Worm (Caenorhabditis elegans) whole organism, young adult: ENCODE data around the gene zip-8.

Experiments
- B0261.1 ChIP-seq: sonication (generic microtip); optimal IDR thresholded peaks from 2 replicates; lab custom pipeline; 2016; ENCODE audit warnings: mild to moderate bottlenecking, missing genetic modification characterization, moderate library complexity, missing compliant biosample characterization
- B0336.3 ChIP-seq: fragments of 200-800 bp; sonication (Bioruptor generic); IDR thresholded peaks from 2 replicates; pipeline ENCODE4 v1.3.6; 2022; ENCODE audit warnings: missing genetic modification characterization, missing compliant biosample characterization
- C17E4.6 ChIP-seq: fragments of 200-800 bp; sonication (Bioruptor generic); IDR thresholded peaks from 2 replicates; pipeline ENCODE4 v1.3.6; 2022; ENCODE audit warnings: missing genetic modification reagents, missing genetic modification characterization, missing compliant biosample characterization
- D2030.7 ChIP-seq: fragments of 200-800 bp; sonication (Bioruptor generic); IDR thresholded peaks from 2 replicates; pipeline ENCODE4 v1.3.6; 2022; ENCODE audit warnings: missing genetic modification reagents, missing genetic modification characterization, missing compliant biosample characterization
- F22D6.2 ChIP-seq: sonication (generic microtip); optimal IDR thresholded peaks from 2 replicates; lab custom pipeline; 2016; ENCODE audit warnings: mild to moderate bottlenecking, missing genetic modification characterization, missing compliant biosample characterization
- F49E8.2 ChIP-seq: sonication (generic microtip); optimal IDR thresholded peaks from 3 replicates; lab custom pipeline; 2017; ENCODE audit warnings: missing genetic modification characterization, mild to moderate bottlenecking, missing compliant biosample characterization, antibody characterized with exemption, moderate library complexity; ENCODE audit not compliant: insufficient read depth
- F52B5.7 ChIP-seq: sonication (generic microtip); optimal IDR thresholded peaks from 2 replicates; lab custom pipeline; 2016; ENCODE audit warnings: mild to moderate bottlenecking, missing genetic modification characterization, missing compliant biosample characterization
- T07F8.4 ChIP-seq: sonication (generic microtip); optimal IDR thresholded peaks from 2 replicates; lab custom pipeline; 2016; ENCODE audit warnings: mild to moderate bottlenecking, missing genetic modification characterization, moderate library complexity, missing compliant biosample characterization
- Y53G8AR.9 ChIP-seq: fragments of 200-800 bp; sonication (Bioruptor generic); conservative IDR thresholded peaks from 2 replicates; pipeline ENCODE4 v1.3.6; 2022; ENCODE audit warnings: missing genetic modification reagents, missing genetic modification characterization, missing compliant biosample characterization
- Y56A3A.18 ChIP-seq: fragments of 200-800 bp; sonication (Bioruptor generic); IDR thresholded peaks from 2 replicates; pipeline ENCODE4 v1.3.6; 2022; ENCODE audit warnings: missing genetic modification reagents, missing genetic modification characterization, missing compliant biosample characterization
- Y79H2A.3 ChIP-seq: fragments of 200-800 bp; sonication (Bioruptor generic); conservative IDR thresholded peaks from 2 replicates; pipeline ENCODE4 v1.3.6; 2022; ENCODE audit warnings: missing genetic modification reagents, missing genetic modification characterization, missing compliant biosample characterization
- ama-1 ChIP-seq, 3 experiments: fragments of 150-350 bp in 1 of 3; sonication (generic microtip) in 2 of 3; optimal IDR thresholded peaks; 2 replicates each; lab custom pipeline; 2014 to 2018; ENCODE audit warnings: missing biosample characterization in 2 of 3, missing genetic modification characterization in 2 of 3, missing genetic modification reagents in 2 of 3
- aptf-3 ChIP-seq: fragments of 200-800 bp; sonication (Bioruptor generic); IDR thresholded peaks from 2 replicates; pipeline ENCODE4 v1.3.6; 2022; ENCODE audit warnings: missing genetic modification characterization, missing compliant biosample characterization
- atf-7 ChIP-seq: sonication (generic microtip); optimal IDR thresholded peaks from 2 replicates; lab custom pipeline; 2017; ENCODE audit warnings: mild to moderate bottlenecking, missing genetic modification characterization, missing compliant biosample characterization
- athp-1 ChIP-seq: sonication (generic microtip); optimal IDR thresholded peaks from 2 replicates; lab custom pipeline; 2017; ENCODE audit warnings: mild to moderate bottlenecking, missing genetic modification characterization, missing compliant biosample characterization
- bed-1 ChIP-seq: fragments of 200-800 bp; sonication (Bioruptor generic); IDR thresholded peaks from 2 replicates; pipeline ENCODE4 v1.3.6; 2022; ENCODE audit warnings: missing genetic modification reagents, missing genetic modification characterization, missing compliant biosample characterization
- cebp-1 ChIP-seq, 2 experiments: fragments of 200-800 bp in 1 of 2; sonication (Bioruptor generic) in 1 of 2; sonication (generic microtip) in 1 of 2; IDR thresholded peaks in 1 of 2; optimal IDR thresholded peaks in 1 of 2; 2 replicates each; pipeline versions ENCODE4 v1.3.6 to Lab custom; 2017 to 2022; ENCODE audit warnings: missing compliant biosample characterization in 2 of 2, missing genetic modification characterization in 2 of 2, mild to moderate bottlenecking in 1 of 2, missing genetic modification reagents in 1 of 2, moderate library complexity in 1 of 2
- cebp-2 ChIP-seq: fragments of 200-800 bp; sonication (Bioruptor generic); IDR thresholded peaks from 2 replicates; pipeline ENCODE4 v1.3.6; 2022; ENCODE audit warnings: missing genetic modification characterization, missing compliant biosample characterization
- chd-7 ChIP-seq: sonication (generic microtip); optimal IDR thresholded peaks from 2 replicates; lab custom pipeline; 2016; ENCODE audit warnings: mild to moderate bottlenecking, missing genetic modification characterization, moderate library complexity, missing compliant biosample characterization
- die-1 ChIP-seq: sonication (generic microtip); optimal IDR thresholded peaks from 2 replicates; lab custom pipeline; 2016; ENCODE audit warnings: missing genotype, mild to moderate bottlenecking, missing genetic modification characterization, missing compliant biosample characterization
- dpl-1 ChIP-seq: fragments of 150-350 bp; optimal IDR thresholded peaks from 2 replicates; lab custom pipeline; 2014; ENCODE audit warnings: missing biosample characterization, missing genetic modification reagents, missing genetic modification characterization
- egrh-3 ChIP-seq: fragments of 200-800 bp; sonication (Bioruptor generic); IDR thresholded peaks from 2 replicates; pipeline ENCODE4 v1.3.6; 2022; ENCODE audit warnings: missing genetic modification reagents, missing genetic modification characterization, missing compliant biosample characterization
- hlh-12 ChIP-seq: sonication (generic microtip); optimal IDR thresholded peaks from 2 replicates; lab custom pipeline; 2016; ENCODE audit warnings: missing genetic modification characterization, missing compliant biosample characterization
- lsl-1 ChIP-seq: fragments of 200-800 bp; sonication (Bioruptor generic); optimal IDR thresholded peaks from 2 replicates; lab custom pipeline; 2018; ENCODE audit warnings: mild to moderate bottlenecking, missing genetic modification characterization, moderate library complexity, missing compliant biosample characterization
- lsy-27 ChIP-seq: sonication (generic microtip); optimal IDR thresholded peaks from 2 replicates; lab custom pipeline; 2017; ENCODE audit warnings: missing genetic modification characterization, mild to moderate bottlenecking, missing compliant biosample characterization, antibody characterized with exemption, missing genotype, borderline replicate concordance; ENCODE audit not compliant: insufficient read depth
- madf-3 ChIP-seq: fragments of 200-800 bp; sonication (Bioruptor generic); IDR thresholded peaks from 2 replicates; pipeline ENCODE4 v1.3.6; 2022; ENCODE audit warnings: missing genetic modification reagents, missing genetic modification characterization, missing compliant biosample characterization
- madf-8 ChIP-seq: fragments of 200-800 bp; sonication (Bioruptor generic); conservative IDR thresholded peaks from 2 replicates; pipeline ENCODE4 v1.3.6; 2022; ENCODE audit warnings: missing genetic modification reagents, missing genetic modification characterization, missing compliant biosample characterization
- mel-28 ChIP-seq: sonication (generic microtip); optimal IDR thresholded peaks from 2 replicates; lab custom pipeline; 2016; ENCODE audit warnings: borderline replicate concordance, mild to moderate bottlenecking, missing genetic modification characterization, missing compliant biosample characterization
- nfya-1 ChIP-seq: sonication (generic microtip); optimal IDR thresholded peaks from 2 replicates; lab custom pipeline; 2017; ENCODE audit warnings: antibody characterized with exemption, missing compliant biosample characterization, missing genetic modification characterization, borderline replicate concordance; ENCODE audit not compliant: insufficient read depth
- nhr-27 ChIP-seq: fragments of 200-800 bp; sonication (Bioruptor generic); optimal IDR thresholded peaks from 2 replicates; lab custom pipeline; 2018; ENCODE audit warnings: mild to moderate bottlenecking, missing genetic modification characterization, moderate library complexity, missing compliant biosample characterization
- nhr-80 ChIP-seq: sonication (generic microtip); optimal IDR thresholded peaks from 2 replicates; lab custom pipeline; 2016; ENCODE audit warnings: missing genetic modification characterization, missing compliant biosample characterization
- pha-4 ChIP-seq: fragments of 150-350 bp; sonication (generic microtip); optimal IDR thresholded peaks from 2 replicates; lab custom pipeline; 2014; ENCODE audit warnings: missing biosample characterization, missing genetic modification reagents, missing genetic modification characterization
- rpc-1 ChIP-seq, 2 experiments: fragments of 150-350 bp in 1 of 2; sonication (generic microtip) in 1 of 2; optimal IDR thresholded peaks; 2 replicates each; lab custom pipeline; 2014 to 2018; ENCODE audit warnings: missing biosample characterization in 1 of 2, missing genetic modification characterization in 1 of 2, missing genetic modification reagents in 1 of 2, missing genotype in 1 of 2
- sea-2 ChIP-seq: fragments of 200-800 bp; sonication (Bioruptor generic); IDR thresholded peaks from 2 replicates; pipeline ENCODE4 v1.3.6; 2022; ENCODE audit warnings: missing genetic modification characterization, missing compliant biosample characterization
- sptf-2 ChIP-seq: fragments of 200-800 bp; sonication (Bioruptor generic); optimal IDR thresholded peaks from 2 replicates; lab custom pipeline; 2018; ENCODE audit warnings: mild to moderate bottlenecking, missing genetic modification characterization, missing compliant biosample characterization
- tbp1 ChIP-seq: fragments of 200-800 bp; sonication (Bioruptor generic); optimal IDR thresholded peaks from 2 replicates; lab custom pipeline; 2018; ENCODE audit warnings: mild to moderate bottlenecking, missing genetic modification characterization, missing compliant biosample characterization
- tbx-9 ChIP-seq: sonication (generic microtip); optimal IDR thresholded peaks from 2 replicates; lab custom pipeline; 2016; ENCODE audit warnings: borderline replicate concordance, missing genetic modification characterization, inconsistent platforms, missing compliant biosample characterization
- ztf-25 ChIP-seq: fragments of 200-800 bp; sonication (Bioruptor generic); IDR thresholded peaks from 2 replicates; pipeline ENCODE4 v1.3.6; 2022; ENCODE audit warnings: missing genetic modification reagents, missing genetic modification characterization, missing compliant biosample characterization
- ztf-3 ChIP-seq: fragments of 200-800 bp; sonication (Bioruptor generic); optimal IDR thresholded peaks from 2 replicates; lab custom pipeline; 2018; ENCODE audit warnings: mild to moderate bottlenecking, missing genetic modification characterization, missing compliant biosample characterization

The zip-8 gene

DNA sequence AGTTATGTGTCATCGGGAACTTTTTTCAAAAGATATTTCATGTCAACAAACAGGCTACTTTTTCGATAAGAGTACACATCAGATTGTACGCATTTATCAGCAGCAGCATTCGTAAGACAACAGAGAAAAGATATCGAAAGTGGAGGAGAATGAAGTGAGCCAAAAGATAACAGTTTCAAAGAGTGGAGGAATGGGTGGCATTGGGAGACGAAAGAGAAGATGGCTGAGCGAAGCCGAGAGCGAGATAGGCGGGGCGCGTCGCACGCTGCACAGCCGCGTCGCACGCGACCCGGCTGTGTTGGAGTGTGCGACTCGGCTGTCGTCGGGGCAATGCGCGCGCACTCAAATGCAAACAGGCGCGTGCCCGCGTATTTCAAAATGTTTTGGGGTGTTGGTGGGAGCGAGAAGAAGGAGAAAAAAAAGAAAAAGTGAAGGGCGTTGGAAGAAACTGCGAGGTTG, 14.6 kb upstream of the zip-8 start (continued):
- no peak for TF ChIP-seq bed-1
- TF ChIP-seq C17E4.6 (GFP tag; lab: Robert Waterston, UW): peak; percentile 88
- no peak for TF ChIP-seq sea-2 (GFP tag; lab: Robert Waterston, UW)
- peak; percentile 47 for TF ChIP-seq die-1
- no peak for TF ChIP-seq hlh-12 (tag; lab: Kevin White, UChicago)
- TF ChIP-seq mel-28 (tag; lab: Kevin White, UChicago): peak; percentile 20
- peak; percentile 79 for TF ChIP-seq F52B5.7 (tag; lab: Kevin White, UChicago)
- no peak for TF ChIP-seq Y56A3A.18
- TF ChIP-seq rpc-1 (optimal IDR thresholded peaks at IDR 0.05; lab: Kevin White, UChicago): no peak
- no peak for TF ChIP-seq rpc-1 (tag; optimal IDR thresholded peaks at IDR 0.05; lab: Kevin White, UChicago)
- TF ChIP-seq lsl-1: peak; percentile 66
- TF ChIP-seq dpl-1 (GFP tag; lab: Kevin White, UChicago): peak; percentile 61
- peak; percentile 97 for TF ChIP-seq egrh-3 (GFP tag; lab: Robert Waterston, UW)
- TF ChIP-seq tbx-9: no peak
- TF ChIP-seq Y53G8AR.9 (GFP tag; lab: Robert Waterston, UW): peak; percentile 88
- TF ChIP-seq B0336.3 (GFP tag; lab: Robert Waterston, UW): peak; percentile 98
- peak; percentile 91 for TF ChIP-seq atf-7
- TF ChIP-seq F22D6.2 (tag; lab: Kevin White, UChicago): peak; percentile 49
- peak; percentile 70; the same call in 1 of the 2 replicates for TF ChIP-seq aptf-3 (GFP tag; lab: Robert Waterston, UW)
- peak; percentile 74 for TF ChIP-seq D2030.7 (GFP tag; lab: Robert Waterston, UW)
- TF ChIP-seq madf-8 (GFP tag; lab: Robert Waterston, UW): peak; percentile 73
- TF ChIP-seq chd-7: peak; percentile 94
- no peak for TF ChIP-seq nfya-1 (tag; lab: Kevin White, UChicago)
- TF ChIP-seq pha-4 (tag; lab: Kevin White, UChicago): peak; percentile 23
- peak; percentile 18 for TF ChIP-seq ama-1 (optimal IDR thresholded peaks at IDR 0.05; lab: Kevin White, UChicago)
- peak in 1 of 2 experiments; percentile 8 for TF ChIP-seq ama-1 (GFP tag; optimal IDR thresholded peaks at IDR 0.05; lab: Kevin White, UChicago)
- TF ChIP-seq B0261.1 (tag; lab: Kevin White, UChicago): peak; percentile 14
- peak; percentile 80 for TF ChIP-seq athp-1
- peak; percentile 88 for TF ChIP-seq madf-3 (GFP tag; lab: Robert Waterston, UW)
- TF ChIP-seq F49E8.2 (tag; lab: Kevin White, UChicago): no peak
- peak; percentile 70 for TF ChIP-seq tbp1
- TF ChIP-seq T07F8.4: peak; percentile 19
- TF ChIP-seq cebp-2 (GFP tag; lab: Robert Waterston, UW): 0 out of 2 replicates have a peak, but pooled peaks have one; percentile 78
- TF ChIP-seq nhr-27 (tag; lab: Kevin White, UChicago): no peak
- peak; percentile 99 for TF ChIP-seq nhr-80 (tag; lab: Kevin White, UChicago)
- no peak for TF ChIP-seq lsy-27 (tag; lab: Kevin White, UChicago)
- TF ChIP-seq ztf-3 (GFP tag; lab: Kevin White, UChicago): peak; percentile 40
- peak; percentile 94 for TF ChIP-seq cebp-1 (GFP tag; IDR thresholded peaks at IDR 0.05; lab: Robert Waterston, UW)
- TF ChIP-seq cebp-1 (tag; optimal IDR thresholded peaks at IDR 0.05; lab: Kevin White, UChicago): peak; percentile 97
- peak; percentile 47; the same call in 1 of the 2 replicates for TF ChIP-seq ztf-25 (GFP tag; lab: Robert Waterston, UW)
- no peak for TF ChIP-seq sptf-2 (GFP tag; lab: Kevin White, UChicago)
- TF ChIP-seq Y79H2A.3 (GFP tag; lab: Robert Waterston, UW): peak; percentile 84; the same call in 1 of the 2 replicates
